Fruit fly (Drosophila melanogaster) whole organism, wandering third instar larva: ENCODE data around the gene Elp5.

Experiments
- Abd-B ChIP-seq: fragments of >200 bp; optimal IDR thresholded peaks from 2 replicates; lab custom pipeline; 2017; ENCODE audit warnings: missing biosample characterization, missing genetic modification characterization
- CG32264 ChIP-seq: fragments of 200-800 bp; sonication (Bioruptor generic); optimal IDR thresholded peaks from 2 replicates; lab custom pipeline; 2016; ENCODE audit warnings: missing biosample characterization, missing genetic modification characterization
- CG9705 ChIP-seq: fragments of 200-800 bp; sonication (Bioruptor generic); optimal IDR thresholded peaks from 2 replicates; lab custom pipeline; 2018; ENCODE audit warnings: missing biosample characterization, mild to moderate bottlenecking, missing genetic modification characterization
- CrebA ChIP-seq: fragments of 200-800 bp; sonication (Bioruptor generic); optimal IDR thresholded peaks from 2 replicates; lab custom pipeline; 2016; ENCODE audit warnings: missing biosample characterization, mild to moderate bottlenecking, missing genetic modification characterization, borderline replicate concordance
- Dfd ChIP-seq: fragments of >200 bp; optimal IDR thresholded peaks from 2 replicates; lab custom pipeline; 2017; ENCODE audit warnings: missing biosample characterization, missing genetic modification characterization
- Dif ChIP-seq: fragments of 200-275, 200-300 bp; sonication (Bioruptor generic); optimal IDR thresholded peaks from 2 replicates; lab custom pipeline; 2018; ENCODE audit warnings: missing biosample characterization, missing genetic modification characterization; ENCODE audit not compliant: partially characterized antibody
- GATAd ChIP-seq: sonication (Bioruptor generic); optimal IDR thresholded peaks from 2 replicates; lab custom pipeline; 2016; ENCODE audit warnings: missing biosample characterization, missing genetic modification characterization
- HLH106 ChIP-seq: fragments of 200-800 bp; optimal IDR thresholded peaks from 3 replicates; lab custom pipeline; 2019; ENCODE audit warnings: missing biosample characterization, mild to moderate bottlenecking, missing genetic modification characterization, moderate library complexity
- Hnf4 ChIP-seq: fragments of 200-800 bp; sonication (Bioruptor generic); optimal IDR thresholded peaks from 2 replicates; lab custom pipeline; 2016; ENCODE audit warnings: missing biosample characterization, mild to moderate bottlenecking, missing genetic modification characterization
- Hr78 ChIP-seq: fragments of >200 bp; optimal IDR thresholded peaks from 2 replicates; lab custom pipeline; 2017; ENCODE audit warnings: missing biosample characterization, missing genetic modification characterization
- Hr83 ChIP-seq: fragments of 200-300 bp; sonication (Bioruptor generic); optimal IDR thresholded peaks from 2 replicates; lab custom pipeline; 2016; ENCODE audit warnings: missing biosample characterization, mild to moderate bottlenecking, missing genetic modification characterization, moderate library complexity; ENCODE audit not compliant: poor library complexity, severe bottlenecking
- Jra ChIP-seq: sonication (Bioruptor generic); optimal IDR thresholded peaks from 2 replicates; lab custom pipeline; 2016; ENCODE audit warnings: missing biosample characterization, missing genetic modification characterization
- Myc ChIP-seq: fragments of >200 bp; optimal IDR thresholded peaks from 2 replicates; lab custom pipeline; 2017
- N ChIP-seq: fragments of >200 bp; optimal IDR thresholded peaks from 2 replicates; lab custom pipeline; 2018; ENCODE audit warnings: missing biosample characterization, missing external identifiers, missing genetic modification characterization
- OdsH ChIP-seq: fragments of 200-800 bp; sonication (Bioruptor generic); optimal IDR thresholded peaks from 2 replicates; lab custom pipeline; 2016; ENCODE audit warnings: missing biosample characterization, mild to moderate bottlenecking, missing genetic modification characterization
- Rel ChIP-seq, 2 experiments: fragments of 200-800 bp; sonication (Bioruptor generic) in 1 of 2; optimal IDR thresholded peaks; 2 replicates in 1 of 2; 3 replicates in 1 of 2; lab custom pipeline; 2016 to 2019; ENCODE audit warnings: mild to moderate bottlenecking in 2 of 2, missing biosample characterization in 2 of 2, missing genetic modification characterization in 2 of 2, moderate library complexity in 1 of 2
- Sp1 ChIP-seq: fragments of 200-800 bp; sonication (Bioruptor generic); optimal IDR thresholded peaks from 3 replicates; lab custom pipeline; 2019; ENCODE audit warnings: missing biosample characterization, mild to moderate bottlenecking, missing genetic modification characterization, moderate library complexity
- Vsx2 ChIP-seq: fragments of 200-300, 225-300 bp; sonication (Bioruptor generic); optimal IDR thresholded peaks from 2 replicates; lab custom pipeline; 2018; ENCODE audit warnings: missing biosample characterization, missing genetic modification characterization; ENCODE audit not compliant: partially characterized antibody
- dl ChIP-seq, 2 experiments: fragments of 175-275, 200-275 bp in 1 of 2; fragments of 200-275 bp in 1 of 2; sonication (Bioruptor generic); optimal IDR thresholded peaks; lab custom pipeline; 2018; ENCODE audit warnings: mild to moderate bottlenecking in 2 of 2, missing biosample characterization in 2 of 2, missing genetic modification characterization in 2 of 2, moderate library complexity in 2 of 2; ENCODE audit not compliant: partially characterized antibody in 2 of 2, insufficient read depth in 1 of 2
- dmrt93B ChIP-seq: fragments of 200-800 bp; sonication (Bioruptor generic); optimal IDR thresholded peaks from 2 replicates; lab custom pipeline; 2018; ENCODE audit warnings: missing biosample characterization, mild to moderate bottlenecking, missing genetic modification characterization
- ey ChIP-seq: fragments of 200-800 bp; sonication (Bioruptor generic); optimal IDR thresholded peaks from 2 replicates; lab custom pipeline; 2016; ENCODE audit warnings: missing biosample characterization, missing genetic modification characterization
- foxo ChIP-seq, 2 experiments: fragments of 200-800 bp; sonication (Bioruptor generic); optimal IDR thresholded peaks; 2 replicates in 1 of 2; 3 replicates in 1 of 2; lab custom pipeline; 2016 to 2017; ENCODE audit warnings: missing biosample characterization in 2 of 2, missing genetic modification characterization in 2 of 2
- h ChIP-seq: fragments of 200-800 bp; sonication (Bioruptor generic); optimal IDR thresholded peaks from 3 replicates; lab custom pipeline; 2016; ENCODE audit warnings: missing biosample characterization, mild to moderate bottlenecking, missing genetic modification characterization
- jim ChIP-seq: fragments of 175-275, 200-325 bp; sonication (Bioruptor generic); optimal IDR thresholded peaks from 2 replicates; lab custom pipeline; 2016; ENCODE audit warnings: missing biosample characterization, mild to moderate bottlenecking, missing genetic modification characterization
- lola ChIP-seq: fragments of >200 bp; optimal IDR thresholded peaks from 2 replicates; lab custom pipeline; 2017; ENCODE audit warnings: missing biosample characterization, missing genetic modification characterization
- pan ChIP-seq: fragments of >200 bp; optimal IDR thresholded peaks from 2 replicates; lab custom pipeline; 2017
- psq ChIP-seq: fragments of 200-800 bp; sonication (Bioruptor generic); optimal IDR thresholded peaks from 3 replicates; lab custom pipeline; 2017; ENCODE audit warnings: missing biosample characterization, mild to moderate bottlenecking, missing genetic modification characterization, moderate library complexity
- rgr ChIP-seq: fragments of 200-800 bp; sonication (Bioruptor generic); optimal IDR thresholded peaks from 3 replicates; lab custom pipeline; 2016; ENCODE audit warnings: missing biosample characterization, mild to moderate bottlenecking, missing genetic modification characterization
- sage ChIP-seq: fragments of 200-800 bp; sonication (Bioruptor generic); optimal IDR thresholded peaks from 2 replicates; lab custom pipeline; 2016; ENCODE audit warnings: missing biosample characterization, mild to moderate bottlenecking, missing genetic modification characterization
- sv ChIP-seq: fragments of 200-800 bp; sonication (Bioruptor generic); optimal IDR thresholded peaks from 3 replicates; lab custom pipeline; 2016; ENCODE audit warnings: missing biosample characterization, missing genetic modification characterization
- tai ChIP-seq: sonication (Bioruptor generic); optimal IDR thresholded peaks from 2 replicates; lab custom pipeline; 2016; ENCODE audit warnings: missing biosample characterization, missing genetic modification characterization
- usp ChIP-seq: fragments of >200 bp; optimal IDR thresholded peaks from 2 replicates; lab custom pipeline; 2017; ENCODE audit warnings: missing biosample characterization, missing genetic modification characterization
- woc ChIP-seq: sonication (Bioruptor generic); optimal IDR thresholded peaks from 2 replicates; lab custom pipeline; 2016; ENCODE audit warnings: missing biosample characterization, mild to moderate bottlenecking, missing genetic modification characterization

Elp5 gene

DNA sequence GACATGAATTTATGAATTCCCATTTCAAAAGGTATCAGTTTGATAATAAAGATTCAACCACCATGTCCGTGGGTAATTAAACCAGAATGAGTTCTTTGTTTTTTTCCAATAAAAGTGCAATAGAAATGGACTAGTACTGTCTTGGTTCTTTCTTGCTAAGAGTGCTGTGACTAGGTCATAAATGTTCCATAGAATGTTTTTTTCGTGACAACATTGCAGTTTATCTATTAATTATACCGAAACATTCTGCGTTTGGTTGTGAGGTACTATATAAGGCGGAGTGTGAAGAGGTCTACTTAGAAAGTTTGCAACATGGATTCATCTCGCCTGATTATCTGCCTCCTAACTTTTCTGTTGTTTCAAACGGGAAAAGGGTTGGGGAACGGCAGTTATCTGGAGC, 10.3 kb downstream of the Elp5 start, which contains the start of gene obst-I:
Gene obst-I (plus strand): TSS at position 301 of the 400 bp plus-strand sequence.
- TF ChIP-seq CG32264 (GFP tag; lab: Kevin White, UChicago) = no peak
- TF ChIP-seq GATAd (GFP tag; lab: Kevin White, UChicago) = no peak
- TF ChIP-seq HLH106 (tag; lab: Kevin White, UChicago) = no peak
- no peak for TF ChIP-seq jim (GFP tag; lab: Kevin White, UChicago)
- no peak for TF ChIP-seq Hr83 (GFP tag; lab: Kevin White, UChicago)
- no peak for TF ChIP-seq Rel (GFP tag; optimal IDR thresholded peaks at IDR 0.05; lab: Kevin White, UChicago)
- TF ChIP-seq Rel (tag; optimal IDR thresholded peaks at IDR 0.05; lab: Kevin White, UChicago) = no peak
- TF ChIP-seq sv (GFP tag; lab: Kevin White, UChicago) = no peak
- TF ChIP-seq rgr (GFP tag; lab: Kevin White, UChicago) = no peak
- TF ChIP-seq Jra = no peak
- no peak for TF ChIP-seq CrebA
- TF ChIP-seq pan = no peak
- TF ChIP-seq Myc (lab: Kevin White, UChicago) = no peak
- TF ChIP-seq ey = no peak
- TF ChIP-seq tai (GFP tag; lab: Kevin White, UChicago) = no peak
- TF ChIP-seq psq (GFP tag; lab: Kevin White, UChicago) = no peak
- no peak for TF ChIP-seq dmrt93B (GFP tag; lab: Kevin White, UChicago)
- no peak for TF ChIP-seq usp
- TF ChIP-seq Dfd (GFP tag; lab: Kevin White, UChicago) = no peak
- TF ChIP-seq CG9705 (GFP tag; lab: Kevin White, UChicago) = no peak

- TF ChIP-seq ey (no peak), Hnf4 (GFP tag; lab: Kevin White, UChicago) (no peak), Vsx2 (GFP tag; lab: Kevin White, UChicago) (no peak), Dfd (GFP tag; lab: Kevin White, UChicago) (no peak), CG32264 (GFP tag; lab: Kevin White, UChicago) (no peak), jim (GFP tag; lab: Kevin White, UChicago) (no peak), Abd-B (GFP tag; lab: Kevin White, UChicago) (no peak), h (no peak), Dif (GFP tag; lab: Kevin White, UChicago) (no peak), N (GFP tag; lab: Kevin White, UChicago) (no peak), Hr83 (GFP tag; lab: Kevin White, UChicago) (no peak), Jra (no peak), dmrt93B (GFP tag; lab: Kevin White, UChicago) (no peak)
- TF ChIP-seq, all 38 proteins: peak for 0
Measured at dm6 chr3L:2268525-2268924, 11.3 kb downstream of the Elp5 start, which contains the start of gene CG32302. Gene CG32302, plus strand, starts transcription at chr3L:2268825.

dm6 chr3L:2272669-2273068, 15.4 kb downstream of the Elp5 start, which contains the start of gene yellow-g:
Gene yellow-g, minus strand, starts transcription at chr3L:2272769.
- TF ChIP-seq Rel (GFP tag; optimal IDR thresholded peaks at IDR 0.05; lab: Kevin White, UChicago) (no peak), Rel (tag; optimal IDR thresholded peaks at IDR 0.05; lab: Kevin White, UChicago) (no peak), jim (GFP tag; lab: Kevin White, UChicago) (no peak), sv (GFP tag; lab: Kevin White, UChicago) (no peak), Abd-B (GFP tag; lab: Kevin White, UChicago) (no peak), lola (GFP tag; lab: Kevin White, UChicago) (no peak), psq (GFP tag; lab: Kevin White, UChicago) (no peak), Sp1 (GFP tag; lab: Kevin White, UChicago) (no peak), Hr78 (GFP tag; lab: Kevin White, UChicago) (no peak), Vsx2 (GFP tag; lab: Kevin White, UChicago) (no peak), dl (GFP tag; optimal IDR thresholded peaks at IDR 0.05; lab: Kevin White, UChicago; ENCODE audit: insufficient read depth in 1 of 2, partially characterized antibody in 2 of 2) (no peak), CG9705 (GFP tag; lab: Kevin White, UChicago) (no peak), CrebA (no peak), woc (GFP tag; lab: Kevin White, UChicago) (no peak), GATAd (GFP tag; lab: Kevin White, UChicago) (no peak), foxo (GFP tag; optimal IDR thresholded peaks at IDR 0.05; lab: Kevin White, UChicago) (no peak), CG32264 (GFP tag; lab: Kevin White, UChicago) (no peak), ey (no peak), sage (GFP tag; lab: Kevin White, UChicago) (no peak), tai (GFP tag; lab: Kevin White, UChicago) (no peak), OdsH (no peak)
